Worm (Caenorhabditis elegans) whole organism, young adult: ENCODE measurements around the gene sdpn-1.

Experiments used
- B0019.2 ChIP-seq: fragments of 200-800 bp; sonication (Bioruptor generic); conservative IDR thresholded peaks from 2 replicates; pipeline ENCODE4 v1.3.6; 2022; ENCODE audit warnings: missing genetic modification reagents, missing genetic modification characterization, missing compliant biosample characterization
- F10E7.11 ChIP-seq: sonication (generic microtip); optimal IDR thresholded peaks from 2 replicates; lab custom pipeline; 2017; ENCODE audit warnings: mild to moderate bottlenecking, missing genetic modification characterization, moderate library complexity, missing compliant biosample characterization
- F33H1.4 ChIP-seq: fragments of 200-800 bp; sonication (Bioruptor generic); IDR thresholded peaks from 2 replicates; pipeline ENCODE4 v1.3.6; 2022; ENCODE audit warnings: missing genetic modification reagents, missing genetic modification characterization, missing compliant biosample characterization
- F39B2.1 ChIP-seq: fragments of 200-800 bp; sonication (Bioruptor generic); IDR thresholded peaks from 2 replicates; pipeline ENCODE4 v1.3.6; 2022; ENCODE audit warnings: missing genetic modification reagents, missing genetic modification characterization, missing compliant biosample characterization
- F49E8.2 ChIP-seq: sonication (generic microtip); optimal IDR thresholded peaks from 3 replicates; lab custom pipeline; 2017; ENCODE audit warnings: missing genetic modification characterization, mild to moderate bottlenecking, missing compliant biosample characterization, antibody characterized with exemption, moderate library complexity; ENCODE audit not compliant: insufficient read depth
- F55B11.4 ChIP-seq: sonication (generic microtip); optimal IDR thresholded peaks from 2 replicates; lab custom pipeline; 2016; ENCODE audit warnings: missing compliant biosample characterization, missing genetic modification characterization, borderline replicate concordance; ENCODE audit not compliant: insufficient read depth
- K12H6.12 ChIP-seq: fragments of 200-800 bp; sonication (Bioruptor generic); optimal IDR thresholded peaks from 2 replicates; lab custom pipeline; 2018; ENCODE audit warnings: mild to moderate bottlenecking, missing genetic modification characterization, missing compliant biosample characterization
- Y67H2A.10 ChIP-seq: fragments of 200-800 bp; sonication (Bioruptor generic); conservative IDR thresholded peaks from 2 replicates; pipeline ENCODE4 v1.3.6; 2022; ENCODE audit warnings: missing genetic modification reagents, missing genetic modification characterization, missing compliant biosample characterization
- ZK185.1 ChIP-seq: sonication (generic microtip); optimal IDR thresholded peaks from 2 replicates; lab custom pipeline; 2016; ENCODE audit warnings: mild to moderate bottlenecking, missing genetic modification characterization, missing compliant biosample characterization; ENCODE audit not compliant: poor library complexity, severe bottlenecking
- atf-7 ChIP-seq: sonication (generic microtip); optimal IDR thresholded peaks from 2 replicates; lab custom pipeline; 2017; ENCODE audit warnings: mild to moderate bottlenecking, missing genetic modification characterization, missing compliant biosample characterization
- athp-1 ChIP-seq: sonication (generic microtip); optimal IDR thresholded peaks from 2 replicates; lab custom pipeline; 2017; ENCODE audit warnings: mild to moderate bottlenecking, missing genetic modification characterization, missing compliant biosample characterization
- cebp-1 ChIP-seq, 2 experiments: fragments of 200-800 bp in 1 of 2; sonication (Bioruptor generic) in 1 of 2; sonication (generic microtip) in 1 of 2; IDR thresholded peaks in 1 of 2; optimal IDR thresholded peaks in 1 of 2; 2 replicates each; pipeline versions ENCODE4 v1.3.6 to Lab custom; 2017 to 2022; ENCODE audit warnings: missing compliant biosample characterization in 2 of 2, missing genetic modification characterization in 2 of 2, mild to moderate bottlenecking in 1 of 2, missing genetic modification reagents in 1 of 2, moderate library complexity in 1 of 2
- ceh-100 ChIP-seq: fragments of 200-800 bp; sonication (Bioruptor generic); IDR thresholded peaks from 2 replicates; pipeline ENCODE4 v1.3.6; 2022; ENCODE audit warnings: missing genetic modification reagents, missing genetic modification characterization, missing compliant biosample characterization
- ceh-27 ChIP-seq: fragments of 200-800 bp; sonication (Bioruptor generic); optimal IDR thresholded peaks from 2 replicates; lab custom pipeline; 2018; ENCODE audit warnings: mild to moderate bottlenecking, missing genetic modification characterization, moderate library complexity, missing compliant biosample characterization
- ceh-91 ChIP-seq: fragments of 200-800 bp; sonication (Bioruptor generic); IDR thresholded peaks from 2 replicates; pipeline ENCODE4 v1.3.6; 2022; ENCODE audit warnings: missing genetic modification reagents, missing genetic modification characterization, missing compliant biosample characterization
- ekl-4 ChIP-seq: fragments of 200-800 bp; sonication (Bioruptor generic); IDR thresholded peaks from 2 replicates; pipeline ENCODE4 v1.3.6; 2022; ENCODE audit warnings: missing genetic modification reagents, missing genetic modification characterization, missing compliant biosample characterization
- ets-4 ChIP-seq: fragments of 200-800 bp; sonication (Bioruptor generic); optimal IDR thresholded peaks from 2 replicates; lab custom pipeline; 2018; ENCODE audit warnings: mild to moderate bottlenecking, missing genetic modification characterization, missing compliant biosample characterization
- hmg-1.2 ChIP-seq: fragments of 200-800 bp; sonication (Bioruptor generic); IDR thresholded peaks from 2 replicates; pipeline ENCODE4 v1.3.6; 2022; ENCODE audit warnings: missing genetic modification reagents, missing genetic modification characterization, missing compliant biosample characterization
- let-607 ChIP-seq, 2 experiments: fragments of 200-800 bp in 1 of 2; sonication (Bioruptor generic) in 1 of 2; sonication (generic microtip) in 1 of 2; optimal IDR thresholded peaks; 2 replicates each; lab custom pipeline; 2016 to 2018; ENCODE audit warnings: mild to moderate bottlenecking in 2 of 2, missing compliant biosample characterization in 2 of 2, missing genetic modification characterization in 2 of 2, moderate library complexity in 2 of 2, missing genotype in 1 of 2
- lin-54 ChIP-seq: fragments of 200-800 bp; sonication (Bioruptor generic); optimal IDR thresholded peaks from 2 replicates; lab custom pipeline; 2018; ENCODE audit warnings: mild to moderate bottlenecking, missing genetic modification characterization, missing compliant biosample characterization
- madf-8 ChIP-seq: fragments of 200-800 bp; sonication (Bioruptor generic); conservative IDR thresholded peaks from 2 replicates; pipeline ENCODE4 v1.3.6; 2022; ENCODE audit warnings: missing genetic modification reagents, missing genetic modification characterization, missing compliant biosample characterization
- mes-4 ChIP-seq: sonication (generic microtip); optimal IDR thresholded peaks from 2 replicates; lab custom pipeline; 2016; ENCODE audit warnings: missing genotype, missing genetic modification characterization, missing compliant biosample characterization
- nhr-80 ChIP-seq: sonication (generic microtip); optimal IDR thresholded peaks from 2 replicates; lab custom pipeline; 2016; ENCODE audit warnings: missing genetic modification characterization, missing compliant biosample characterization
- pbrm-1 ChIP-seq: fragments of 200-800 bp; sonication (Bioruptor generic); IDR thresholded peaks from 2 replicates; pipeline ENCODE4 v1.3.6; 2022; ENCODE audit warnings: missing genetic modification reagents, missing genetic modification characterization, missing compliant biosample characterization
- rcor-1 ChIP-seq: fragments of 200-800 bp; sonication (Bioruptor generic); IDR thresholded peaks from 2 replicates; pipeline ENCODE4 v1.3.6; 2022; ENCODE audit warnings: missing genetic modification reagents, missing genetic modification characterization, missing compliant biosample characterization
- rec-8 ChIP-seq, 2 experiments: sonication (generic microtip); optimal IDR thresholded peaks; 2 replicates each; lab custom pipeline; 2016; ENCODE audit warnings: mild to moderate bottlenecking in 2 of 2, missing genetic modification characterization in 2 of 2, missing genetic modification reagents in 2 of 2, missing genotype in 2 of 2, missing biosample characterization in 1 of 2, missing compliant biosample characterization in 1 of 2, moderate library complexity in 1 of 2
- snpc-4 ChIP-seq, 5 experiments: fragments of 150-350 bp in 1 of 5; sonication (generic microtip) in 4 of 5; optimal IDR thresholded peaks; 2 replicates each; lab custom pipeline; 2014 to 2018; ENCODE audit warnings: missing genetic modification characterization in 5 of 5, missing biosample characterization in 3 of 5, antibody characterized with exemption in 2 of 5, mild to moderate bottlenecking in 2 of 5, missing compliant biosample characterization in 2 of 5, missing genotype in 2 of 5, moderate library complexity in 2 of 5, missing genetic modification reagents in 1 of 5
- ztf-22 ChIP-seq: fragments of 200-800 bp; sonication (Bioruptor generic); optimal IDR thresholded peaks from 2 replicates; lab custom pipeline; 2018; ENCODE audit warnings: mild to moderate bottlenecking, missing genetic modification characterization, moderate library complexity, missing compliant biosample characterization
- ztf-26 ChIP-seq: sonication (generic microtip); optimal IDR thresholded peaks from 2 replicates; lab custom pipeline; 2017; ENCODE audit warnings: missing genetic modification characterization, missing compliant biosample characterization
- ztf-3 ChIP-seq: fragments of 200-800 bp; sonication (Bioruptor generic); optimal IDR thresholded peaks from 2 replicates; lab custom pipeline; 2018; ENCODE audit warnings: mild to moderate bottlenecking, missing genetic modification characterization, missing compliant biosample characterization

The sdpn-1 gene

DNA sequence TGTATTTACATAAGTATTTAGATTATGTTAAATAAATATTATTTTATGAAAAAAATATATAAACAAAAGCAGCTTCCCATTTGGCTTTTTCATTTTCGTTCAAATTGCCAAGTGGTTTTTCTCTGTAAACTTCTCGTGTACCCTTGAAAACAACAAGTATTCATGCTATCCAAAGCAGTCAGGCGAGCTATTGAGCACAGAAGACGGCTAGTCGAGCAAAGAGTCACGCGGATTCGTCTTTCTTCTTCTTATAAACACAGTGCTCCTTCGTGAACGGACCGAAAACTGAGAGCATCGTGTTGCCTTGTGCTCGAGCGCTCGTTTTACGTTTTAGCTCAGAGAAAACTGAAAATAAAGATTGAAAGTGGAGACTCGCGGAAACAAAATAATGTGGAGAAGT is 17.9 kb upstream of the sdpn-1 start:
- TF ChIP-seq athp-1 (tag; lab: Kevin White, UChicago) (no peak), ztf-26 (tag; lab: Kevin White, UChicago) (no peak), K12H6.12 (tag; lab: Kevin White, UChicago) (peak; percentile 18), ceh-27 (GFP tag; lab: Kevin White, UChicago) (peak; percentile 25), cebp-1 (GFP tag; IDR thresholded peaks at IDR 0.05; lab: Robert Waterston, UW) (no peak), cebp-1 (tag; optimal IDR thresholded peaks at IDR 0.05; lab: Kevin White, UChicago) (peak; percentile 9), F39B2.1 (no peak), pbrm-1 (GFP tag; lab: Robert Waterston, UW) (no peak)

DNA sequence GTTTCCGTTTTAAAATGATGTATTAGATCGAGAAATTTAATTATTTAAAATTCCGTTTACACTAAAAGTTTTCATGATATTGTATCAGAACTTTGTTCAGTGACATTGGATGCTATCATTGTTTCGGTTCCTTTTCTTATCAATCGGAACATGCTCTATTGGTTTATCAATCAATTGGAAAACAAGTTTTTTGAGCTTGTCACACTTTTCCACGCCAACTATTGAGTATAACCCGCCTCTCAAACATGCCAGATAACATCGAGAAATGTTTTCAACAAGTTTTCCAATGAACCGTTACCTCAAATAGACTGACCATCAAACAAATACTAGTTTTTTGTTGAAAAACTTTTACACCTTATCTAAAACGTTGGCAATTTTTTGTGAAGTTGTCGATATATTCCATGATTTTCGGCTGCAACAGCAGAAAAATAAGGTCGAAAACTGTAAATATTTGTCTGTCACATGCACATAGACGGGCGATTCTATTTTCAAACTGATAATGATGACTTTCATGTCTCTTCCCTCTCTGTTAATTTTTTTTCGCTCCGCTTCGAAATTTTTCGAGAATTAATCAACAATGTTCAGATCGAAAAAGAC is 16.5 kb upstream of the sdpn-1 start, which contains the start of gene unk-1:
unk-1 (plus strand) TSS at position 577 of the 597 bp plus-strand sequence.
- TF ChIP-seq ets-4 (GFP tag; lab: Kevin White, UChicago) (peak; percentile 27), ztf-22 (no peak), nhr-80 (tag; lab: Kevin White, UChicago) (peak; percentile 57), ZK185.1 (peak; percentile 14)

- TF ChIP-seq lin-54 (GFP tag; lab: Kevin White, UChicago) (no peak), hmg-1.2 (GFP tag; lab: Robert Waterston, UW) (no peak), ceh-100 (GFP tag; lab: Robert Waterston, UW) (no peak), F39B2.1 (no peak)
Measured at ce11 chrX:8010652-8011051, 12.6 kb upstream of the sdpn-1 start.

DNA sequence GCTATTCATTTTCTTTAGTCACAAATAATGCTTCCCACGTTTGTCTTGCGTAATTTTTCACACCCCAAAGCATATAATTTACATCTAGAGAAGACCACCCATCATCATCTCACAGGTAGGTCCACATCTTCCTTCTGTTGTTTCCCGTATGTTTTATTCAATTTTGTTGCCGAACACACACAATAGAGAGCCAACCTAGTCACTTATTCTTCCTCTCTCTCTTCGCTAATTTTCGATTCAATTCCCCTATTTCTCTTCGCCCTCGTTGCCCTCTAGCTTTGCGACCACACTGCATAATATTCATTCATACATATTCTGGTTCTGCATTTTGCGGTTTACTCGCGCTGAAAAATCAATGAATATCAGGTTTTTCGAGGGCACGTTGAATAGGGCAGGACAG is 7.9 kb upstream of the sdpn-1 start:
- no peak for TF ChIP-seq F33H1.4 (GFP tag; lab: Robert Waterston, UW)
- no peak for TF ChIP-seq let-607 (tag; optimal IDR thresholded peaks at IDR 0.05; lab: Kevin White, UChicago)
- TF ChIP-seq mes-4 (tag; lab: Kevin White, UChicago): no peak
- TF ChIP-seq lin-54 (GFP tag; lab: Kevin White, UChicago): no peak
- no peak for TF ChIP-seq ekl-4 (GFP tag; lab: Robert Waterston, UW)
- no peak for TF ChIP-seq F55B11.4 (tag; lab: Kevin White, UChicago)
- TF ChIP-seq ceh-91 (GFP tag; lab: Robert Waterston, UW): no peak

DNA sequence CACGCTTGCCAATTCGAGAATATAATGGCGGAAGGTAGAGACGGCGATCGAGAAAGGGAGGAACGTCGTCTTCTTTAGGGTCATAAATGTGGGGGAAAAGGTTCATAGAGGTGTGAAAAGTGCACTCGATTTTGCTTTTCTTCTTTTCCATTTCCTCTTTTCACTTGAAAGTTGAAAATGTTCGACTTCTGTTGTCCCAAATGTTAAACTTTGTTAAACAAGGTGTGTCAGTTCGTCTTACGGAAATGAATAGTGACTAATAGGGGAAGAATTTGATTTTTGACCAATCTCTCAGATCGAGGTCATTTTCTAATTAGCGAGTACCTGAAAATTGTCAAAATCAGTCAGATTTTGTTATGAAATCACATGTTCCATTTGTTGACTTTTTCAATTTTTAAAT is 6.8 kb upstream of the sdpn-1 start:
- TF ChIP-seq F49E8.2 (tag; lab: Kevin White, UChicago): no peak
- no peak for TF ChIP-seq snpc-4 (GFP tag; optimal IDR thresholded peaks at IDR 0.05; lab: Kevin White, UChicago)
- no peak for TF ChIP-seq snpc-4 (tag; optimal IDR thresholded peaks at IDR 0.05; lab: Kevin White, UChicago)
- no peak for TF ChIP-seq Y67H2A.10 (GFP tag; lab: Robert Waterston, UW)
- TF ChIP-seq F39B2.1: no peak
- no peak for TF ChIP-seq F10E7.11 (tag; lab: Kevin White, UChicago)
- TF ChIP-seq B0019.2 (GFP tag; lab: Robert Waterston, UW): no peak
- no peak for TF ChIP-seq madf-8 (GFP tag; lab: Robert Waterston, UW)
- TF ChIP-seq atf-7 (tag; lab: Kevin White, UChicago): no peak
- no peak for TF ChIP-seq athp-1 (tag; lab: Kevin White, UChicago)
- no peak for TF ChIP-seq ztf-3 (GFP tag; lab: Kevin White, UChicago)
- TF ChIP-seq rec-8 (tag; optimal IDR thresholded peaks at IDR 0.05; lab: Kevin White, UChicago): no peak
- no peak for TF ChIP-seq lin-54 (GFP tag; lab: Kevin White, UChicago)
- no peak for TF ChIP-seq rcor-1 (GFP tag; lab: Robert Waterston, UW)
